Fruit fly (Drosophila melanogaster) whole organism, embryonic: ENCODE measurements around the gene CG31195.

Source experiments
- CG15601 ChIP-seq: fragments of 200-800 bp; sonication (Bioruptor generic); optimal IDR thresholded peaks from 3 replicates; lab custom pipeline; 2019; ENCODE audit warnings: missing biosample characterization, mild to moderate bottlenecking, missing genetic modification characterization, moderate library complexity
- MBD-R2 ChIP-seq: fragments of 200-800 bp; sonication (Bioruptor generic); IDR thresholded peaks from 2 replicates; pipeline ENCODE4 v1.3.6; 2022; ENCODE audit warnings: missing biosample characterization, missing genetic modification characterization
- ap ChIP-seq: fragments of 200-800 bp; sonication (Bioruptor generic); IDR thresholded peaks from 2 replicates; pipeline ENCODE4 v1.3.6; 2022; ENCODE audit warnings: missing biosample characterization, missing genetic modification characterization

DNA sequence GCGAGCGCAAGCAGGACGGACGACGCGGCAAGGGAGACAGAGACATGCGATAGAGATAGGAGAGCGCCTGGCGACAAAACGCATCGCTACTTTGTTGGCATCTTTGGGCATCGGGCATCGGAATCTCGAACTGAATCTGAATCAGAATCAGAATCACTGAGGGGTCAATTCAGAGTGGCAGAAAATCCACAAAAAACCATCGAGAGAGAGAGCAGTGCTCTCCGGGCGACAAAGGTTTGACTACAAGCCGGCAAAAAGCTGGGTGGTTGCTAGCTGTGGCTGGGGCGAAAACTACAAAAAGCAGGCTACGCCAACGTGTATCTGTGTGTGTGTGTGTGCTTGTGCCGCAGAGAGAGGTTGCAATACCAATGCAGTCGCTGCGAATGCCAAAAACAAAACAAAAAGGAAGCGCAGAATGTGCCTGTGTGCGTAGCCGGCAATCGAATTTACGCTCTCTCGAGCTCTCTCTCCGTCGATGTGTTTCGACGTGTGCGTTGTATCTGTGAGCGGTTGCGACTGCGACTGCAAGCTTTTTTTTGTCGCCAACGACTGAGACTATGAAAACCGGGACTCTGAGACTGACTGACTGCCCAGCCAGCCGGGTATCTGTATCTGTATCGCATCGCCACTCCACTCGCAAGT, 16.2 kb upstream of the CG31195 start:
- TF ChIP-seq MBD-R2 (GFP tag; lab: Robert Waterston, UW) (no peak), ap (no peak), CG15601 (tag; lab: Kevin White, UChicago) (no peak)
